Fruit fly (Drosophila melanogaster): ENCODE results near the gene CG13314.

DNA sequence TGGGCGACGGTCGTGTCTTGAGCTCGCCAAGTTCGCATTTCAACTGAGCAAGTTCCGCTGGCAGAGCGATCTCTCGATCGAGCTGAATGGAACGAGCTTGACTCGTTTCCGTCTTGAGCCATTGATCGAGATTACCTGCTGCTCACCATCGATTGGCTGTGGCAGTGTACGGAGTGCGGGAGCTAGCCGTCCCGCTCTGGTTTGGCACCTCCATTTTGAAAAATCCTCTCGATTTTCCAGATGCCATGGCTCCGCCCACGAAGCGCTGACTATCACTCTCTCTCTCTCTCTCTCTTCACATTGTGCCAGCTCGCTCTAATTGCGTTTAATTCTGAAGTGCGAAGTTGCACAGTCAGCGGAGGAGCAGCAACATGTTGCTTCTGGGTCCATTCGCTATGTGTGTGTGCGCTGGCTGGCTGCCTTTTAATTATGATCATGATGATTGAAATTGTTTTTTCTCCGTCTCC lies 37.6 kb downstream of the CG13314 start, which contains the start of gene Doc2:
- TF ChIP-seq CG8478 (optimal IDR thresholded peaks at IDR 0.05) (no peak), CTCF (optimal IDR thresholded peaks at IDR 0.05) (no peak)

All from S2 (cell line).